Worm (Caenorhabditis elegans): Measurements from ENCODE around the gene T02G5.7.
A peak's percentile ranks its signal among the peaks of the same experiment; 100 is the strongest.

T02G5.7 gene

ce11 chrII:7059274-7059757 is 16.1 kb upstream of the T02G5.7 start:
- peak; percentile 69 for TF ChIP-seq snu-23 (GFP tag; optimal IDR thresholded peaks at IDR 0.05)
- TF ChIP-seq sptf-1 (tag; optimal IDR thresholded peaks at IDR 0.05), result no peak
- TF ChIP-seq nhr-12 (tag; optimal IDR thresholded peaks at IDR 0.05), result no peak
- no peak for TF ChIP-seq C04F5.9 (tag; optimal IDR thresholded peaks at IDR 0.05)
- TF ChIP-seq mep-1 (tag; optimal IDR thresholded peaks at IDR 0.05), result peak; percentile 39
- TF ChIP-seq ceh-90 (tag; optimal IDR thresholded peaks at IDR 0.05), result no peak
- TF ChIP-seq nhr-90 (tag; optimal IDR thresholded peaks at IDR 0.05; ENCODE audit: poor library complexity), result peak; percentile 61
- peak; percentile 14 for TF ChIP-seq fos-1 (tag; optimal IDR thresholded peaks at IDR 0.05)
- no peak for TF ChIP-seq swsn-7 (tag; optimal IDR thresholded peaks at IDR 0.05)
- peak; percentile 48; the same call in 1 of the 2 replicates for TF ChIP-seq nhr-19 (GFP tag; conservative IDR thresholded peaks at IDR 0.05)
- no peak for TF ChIP-seq fkh-8 (tag; optimal IDR thresholded peaks at IDR 0.05)
- TF ChIP-seq snpc-4 (tag; optimal IDR thresholded peaks at IDR 0.05), result no peak
- peak; percentile 91 for TF ChIP-seq nhr-71 (tag; optimal IDR thresholded peaks at IDR 0.05)
- peak in 1 of 2 experiments; percentile 59 for TF ChIP-seq lin-35 (GFP tag; optimal IDR thresholded peaks at IDR 0.05)
- no peak for TF ChIP-seq ceh-88 (GFP tag; IDR thresholded peaks at IDR 0.05)
- TF ChIP-seq nhr-11 (tag; optimal IDR thresholded peaks at IDR 0.05), result no peak
- peak; percentile 83 for TF ChIP-seq elt-2 (tag; optimal IDR thresholded peaks at IDR 0.05)
- TF ChIP-seq nhr-47 (tag; optimal IDR thresholded peaks at IDR 0.05), result peak; percentile 18
- no peak for TF ChIP-seq hlh-17 (GFP tag; optimal IDR thresholded peaks at IDR 0.05; ENCODE audit: borderline replicate concordance)
- TF ChIP-seq hlh-4 (tag; optimal IDR thresholded peaks at IDR 0.05), result no peak
- peak; percentile 64 for TF ChIP-seq rnt-1 (tag; optimal IDR thresholded peaks at IDR 0.05)
- TF ChIP-seq egl-13 (tag; optimal IDR thresholded peaks at IDR 0.05), result no peak
- TF ChIP-seq unc-98 (GFP tag; IDR thresholded peaks at IDR 0.05), result no peak
- no peak for TF ChIP-seq ceh-8 (GFP tag; optimal IDR thresholded peaks at IDR 0.05)
- no peak for TF ChIP-seq ces-1 (GFP tag; optimal IDR thresholded peaks at IDR 0.05)
- no peak for TF ChIP-seq unc-62 (GFP tag; optimal IDR thresholded peaks at IDR 0.05)
- TF ChIP-seq lir-3 (tag; optimal IDR thresholded peaks at IDR 0.05; ENCODE audit: poor library complexity), result peak; percentile 37
- no peak for TF ChIP-seq mef-2 (tag; optimal IDR thresholded peaks at IDR 0.05)
- no peak for TF ChIP-seq C34B4.2 (tag; optimal IDR thresholded peaks at IDR 0.05)
- no peak for TF ChIP-seq unc-86 (tag; optimal IDR thresholded peaks at IDR 0.05)
- peak; percentile 5 for TF ChIP-seq pag-3 (tag; optimal IDR thresholded peaks at IDR 0.05; ENCODE audit: borderline replicate concordance, insufficient read depth)
- no peak for TF ChIP-seq fkh-4 (tag; optimal IDR thresholded peaks at IDR 0.05; ENCODE audit: borderline replicate concordance)
- TF ChIP-seq sox-4 (tag; optimal IDR thresholded peaks at IDR 0.05), result no peak
- no peak for TF ChIP-seq aly-2 (tag; optimal IDR thresholded peaks at IDR 0.05)
- peak; percentile 30 for TF ChIP-seq ztf-4 (tag; optimal IDR thresholded peaks at IDR 0.05)
- no peak for TF ChIP-seq jun-1 (tag; optimal IDR thresholded peaks at IDR 0.05)
- TF ChIP-seq dpl-1 (GFP tag; optimal IDR thresholded peaks at IDR 0.05), result peak in 2 of 3 experiments; percentile 32 to 36
- no peak for TF ChIP-seq nhr-237 (tag; optimal IDR thresholded peaks at IDR 0.05)
- no peak for TF ChIP-seq lin-15B (tag; optimal IDR thresholded peaks at IDR 0.05)
- no peak for TF ChIP-seq ceh-63 (GFP tag; optimal IDR thresholded peaks at IDR 0.05)
- no peak for TF ChIP-seq lin-39 (tag; optimal IDR thresholded peaks at IDR 0.05)
- no peak for TF ChIP-seq egl-27 (tag; optimal IDR thresholded peaks at IDR 0.05)
- TF ChIP-seq pax-3 (tag; optimal IDR thresholded peaks at IDR 0.05), result no peak
- peak; percentile 70 for TF ChIP-seq tbx-2 (tag; optimal IDR thresholded peaks at IDR 0.05)
- no peak for TF ChIP-seq vab-15 (tag; optimal IDR thresholded peaks at IDR 0.05)
- peak; percentile 57 for TF ChIP-seq skn-1 (tag; optimal IDR thresholded peaks at IDR 0.05)
- no peak for TF ChIP-seq hpl-2 (GFP tag; optimal IDR thresholded peaks at IDR 0.05)
- no peak for TF ChIP-seq irx-1 (tag; optimal IDR thresholded peaks at IDR 0.05)
- TF ChIP-seq zag-1 (tag; optimal IDR thresholded peaks at IDR 0.05), result no peak
- peak; percentile 6 to 54 for TF ChIP-seq lsy-2 (tag; optimal IDR thresholded peaks at IDR 0.05)
- TF ChIP-seq sup-37 (GFP tag; optimal IDR thresholded peaks at IDR 0.05), result no peak
- no peak for TF ChIP-seq tlp-1 (tag; optimal IDR thresholded peaks at IDR 0.05)
- peak; percentile 94 for TF ChIP-seq nhr-85 (tag)

All from whole organism, L1 larva.